Fruit fly (Drosophila melanogaster) whole organism, embryonic: Measurements from ENCODE around the gene Gem2.

ENCODE experiments used
- Antp ChIP-seq: fragments of 200-800 bp; sonication (Bioruptor generic); optimal IDR thresholded peaks from 3 replicates; lab custom pipeline; 2016; ENCODE audit warnings: missing biosample characterization, missing genetic modification characterization
- Atf3 ChIP-seq: fragments of 200-800 bp; sonication (Bioruptor generic); optimal IDR thresholded peaks from 3 replicates; lab custom pipeline; 2016; ENCODE audit warnings: missing biosample characterization, missing genetic modification characterization
- B-H1 ChIP-seq: fragments of 200-800 bp; sonication (Bioruptor generic); IDR thresholded peaks from 3 replicates; pipeline ENCODE4 v1.3.6; 2022; ENCODE audit warnings: missing biosample characterization, missing genetic modification characterization
- C15 ChIP-seq: fragments of 200-800 bp; sonication (Bioruptor generic); IDR thresholded peaks from 3 replicates; pipeline ENCODE4 v1.3.6; 2022; ENCODE audit warnings: missing biosample characterization, missing genetic modification characterization
- CG10147 ChIP-seq: fragments of 200-800 bp; sonication (Bioruptor generic); optimal IDR thresholded peaks from 2 replicates; lab custom pipeline; 2019; ENCODE audit warnings: missing biosample characterization, mild to moderate bottlenecking, missing genetic modification characterization, moderate library complexity
- CG11093 ChIP-seq: fragments of 200-800 bp; sonication (Bioruptor generic); IDR thresholded peaks from 3 replicates; pipeline ENCODE4 v1.3.6; 2022; ENCODE audit warnings: missing biosample characterization, missing genetic modification characterization
- CG11695 ChIP-seq: fragments of 200-800 bp; sonication (Bioruptor generic); IDR thresholded peaks from 3 replicates; pipeline ENCODE4 v1.3.6; 2022; ENCODE audit warnings: missing biosample characterization, missing genetic modification characterization
- CG11723 ChIP-seq: fragments of 200-800 bp; sonication (Bioruptor generic); optimal IDR thresholded peaks from 2 replicates; lab custom pipeline; 2017; ENCODE audit warnings: missing biosample characterization, mild to moderate bottlenecking, missing genetic modification characterization
- CG12104 ChIP-seq: fragments of 200-800 bp; sonication (Bioruptor generic); optimal IDR thresholded peaks from 3 replicates; lab custom pipeline; 2016; ENCODE audit warnings: missing biosample characterization, missing genetic modification characterization
- CG12659 ChIP-seq: fragments of 200-800 bp; sonication (Bioruptor generic); optimal IDR thresholded peaks from 3 replicates; lab custom pipeline; 2017; ENCODE audit warnings: mild to moderate bottlenecking, missing biosample characterization, missing genetic modification reagents, missing genetic modification characterization
- CG13123 ChIP-seq: fragments of 200-800 bp; sonication (Bioruptor generic); optimal IDR thresholded peaks from 2 replicates; lab custom pipeline; 2016; ENCODE audit warnings: missing biosample characterization, missing genetic modification characterization
- CG15269 ChIP-seq: fragments of 200-800 bp; sonication (Bioruptor generic); optimal IDR thresholded peaks from 2 replicates; lab custom pipeline; 2018; ENCODE audit warnings: missing biosample characterization, mild to moderate bottlenecking, missing genetic modification characterization, moderate library complexity
- CG16863 ChIP-seq: fragments of 200-800 bp; sonication (Bioruptor generic); optimal IDR thresholded peaks from 3 replicates; lab custom pipeline; 2016; ENCODE audit warnings: missing biosample characterization, missing genetic modification characterization
- CG2199 ChIP-seq: fragments of 200-800 bp; sonication (Bioruptor generic); IDR thresholded peaks from 3 replicates; pipeline ENCODE4 v1.3.6; 2022; ENCODE audit warnings: missing biosample characterization, missing genetic modification characterization
- CG33213 ChIP-seq: fragments of 200-800 bp; sonication (Bioruptor generic); optimal IDR thresholded peaks from 3 replicates; lab custom pipeline; 2016; ENCODE audit warnings: missing biosample characterization, missing genetic modification characterization
- CG4707 ChIP-seq: fragments of 200-800 bp; sonication (Bioruptor generic); optimal IDR thresholded peaks from 2 replicates; lab custom pipeline; 2018; ENCODE audit warnings: missing biosample characterization, mild to moderate bottlenecking, missing genetic modification characterization, moderate library complexity
- CG4730 ChIP-seq: fragments of 200-800 bp; sonication (Bioruptor generic); IDR thresholded peaks from 2 replicates; pipeline ENCODE4 v1.3.6; 2022; ENCODE audit warnings: missing biosample characterization, missing genetic modification characterization
- CG4854 ChIP-seq: fragments of 200-800 bp; sonication (Bioruptor generic); optimal IDR thresholded peaks from 2 replicates; lab custom pipeline; 2016; ENCODE audit warnings: missing biosample characterization, missing genetic modification characterization, inconsistent platforms
- CG6791 ChIP-seq: fragments of 200-800 bp; sonication (Bioruptor generic); IDR thresholded peaks from 3 replicates; pipeline ENCODE4 v1.3.6; 2022; ENCODE audit warnings: missing biosample characterization, missing genetic modification characterization; ENCODE audit not compliant: partially characterized antibody
- CG7372 ChIP-seq: fragments of 200-800 bp; sonication (Bioruptor generic); IDR thresholded peaks from 2 replicates; pipeline ENCODE4 v1.3.6; 2022; ENCODE audit warnings: missing biosample characterization, missing genetic modification characterization
- CG7928 ChIP-seq: fragments of 200-800 bp; sonication (Bioruptor generic); optimal IDR thresholded peaks from 2 replicates; lab custom pipeline; 2017; ENCODE audit warnings: missing biosample characterization, mild to moderate bottlenecking, missing genetic modification characterization
- Dp ChIP-seq: fragments of 200-800 bp; sonication (Bioruptor generic); optimal IDR thresholded peaks from 2 replicates; lab custom pipeline; 2018; ENCODE audit warnings: missing biosample characterization, mild to moderate bottlenecking, missing genetic modification characterization, moderate library complexity
- Dref ChIP-seq: fragments of 200-800 bp; sonication (Bioruptor generic); IDR thresholded peaks from 2 replicates; pipeline ENCODE4 v1.3.6; 2022; ENCODE audit warnings: missing biosample characterization, missing genetic modification characterization
- Drgx ChIP-seq: fragments of 200-800 bp; sonication (Bioruptor generic); IDR thresholded peaks from 2 replicates; pipeline ENCODE4 v1.3.6; 2022; ENCODE audit warnings: missing biosample characterization, missing genetic modification characterization
- Elba2 ChIP-seq: fragments of 200-800 bp; sonication (Bioruptor generic); optimal IDR thresholded peaks from 3 replicates; lab custom pipeline; 2016; ENCODE audit warnings: missing biosample characterization, missing genetic modification characterization
- Gug ChIP-seq: fragments of 200-800 bp; sonication (Bioruptor generic); IDR thresholded peaks from 4 replicates; pipeline ENCODE4 v1.3.6; 2022; ENCODE audit warnings: missing biosample characterization, missing genetic modification characterization
- Hr3 ChIP-seq: fragments of 200-800 bp; sonication (Bioruptor generic); optimal IDR thresholded peaks from 3 replicates; lab custom pipeline; 2016; ENCODE audit warnings: missing biosample characterization, missing genetic modification characterization
- Hsf ChIP-seq: fragments of 200-800 bp; sonication (Bioruptor generic); optimal IDR thresholded peaks from 3 replicates; lab custom pipeline; 2016; ENCODE audit warnings: missing biosample characterization, missing genetic modification characterization
- Lhr ChIP-seq: fragments of 200-800 bp; sonication (Bioruptor generic); optimal IDR thresholded peaks from 3 replicates; lab custom pipeline; 2017; ENCODE audit warnings: mild to moderate bottlenecking, missing biosample characterization, missing genetic modification reagents, missing genetic modification characterization
- Lim3 ChIP-seq: fragments of 200-800 bp; sonication (Bioruptor generic); IDR thresholded peaks from 2 replicates; pipeline ENCODE4 v1.3.6; 2022; ENCODE audit warnings: missing biosample characterization, missing genetic modification characterization
- Lpt ChIP-seq: fragments of >200 bp; optimal IDR thresholded peaks from 2 replicates; lab custom pipeline; 2018; ENCODE audit warnings: missing biosample characterization, missing genetic modification characterization
- Myb ChIP-seq: fragments of 200-800 bp; sonication (Bioruptor generic); optimal IDR thresholded peaks from 2 replicates; lab custom pipeline; 2016; ENCODE audit warnings: missing biosample characterization, missing genetic modification characterization
- NK7.1 ChIP-seq: fragments of 200-800 bp; sonication (Bioruptor generic); optimal IDR thresholded peaks from 3 replicates; lab custom pipeline; 2016; ENCODE audit warnings: missing biosample characterization, missing genetic modification characterization
- Opbp ChIP-seq: fragments of 200-800 bp; sonication (Bioruptor generic); IDR thresholded peaks from 3 replicates; pipeline ENCODE4 v1.3.6; 2022; ENCODE audit warnings: missing biosample characterization, missing genetic modification characterization; ENCODE audit not compliant: partially characterized antibody
- Sox100B ChIP-seq: fragments of 200-800 bp; sonication (Bioruptor generic); optimal IDR thresholded peaks from 3 replicates; lab custom pipeline; 2018; ENCODE audit warnings: missing biosample characterization, mild to moderate bottlenecking, missing genetic modification characterization
- Sry-δ ChIP-seq: fragments of 200-800 bp; sonication (Bioruptor generic); optimal IDR thresholded peaks from 2 replicates; lab custom pipeline; 2016; ENCODE audit warnings: missing biosample characterization, missing genetic modification characterization
- ac ChIP-seq: fragments of 200-800 bp; sonication (Bioruptor generic); optimal IDR thresholded peaks from 3 replicates; lab custom pipeline; 2017; ENCODE audit warnings: missing biosample characterization, mild to moderate bottlenecking, missing genetic modification characterization
- bigmax ChIP-seq: fragments of 200-800 bp; sonication (Bioruptor generic); optimal IDR thresholded peaks from 2 replicates; lab custom pipeline; 2018; ENCODE audit warnings: missing biosample characterization, mild to moderate bottlenecking, missing genetic modification characterization
- br ChIP-seq: fragments of >200 bp; optimal IDR thresholded peaks from 2 replicates; lab custom pipeline; 2017
- dimm ChIP-seq: fragments of 200-800 bp; sonication (Bioruptor generic); IDR thresholded peaks from 2 replicates; pipeline ENCODE4 v1.3.6; 2022; ENCODE audit warnings: missing biosample characterization, missing genetic modification characterization
- dpn ChIP-seq, 2 experiments: fragments of 200-800 bp; sonication (Bioruptor generic); optimal IDR thresholded peaks; 3 replicates each; lab custom pipeline; 2016; ENCODE audit warnings: missing biosample characterization in 2 of 2, missing genetic modification characterization in 2 of 2
- eve ChIP-seq, 2 experiments: fragments of >200 bp; optimal IDR thresholded peaks; 2 replicates each; lab custom pipeline; 2017; ENCODE audit warnings: missing biosample characterization in 2 of 2, missing genetic modification characterization in 2 of 2
- eyg ChIP-seq: fragments of 200-800 bp; sonication (Bioruptor generic); optimal IDR thresholded peaks from 3 replicates; lab custom pipeline; 2016; ENCODE audit warnings: missing biosample characterization, missing genetic modification characterization
- gt ChIP-seq: fragments of 200-800 bp; sonication (Bioruptor generic); IDR thresholded peaks from 2 replicates; pipeline ENCODE4 v1.3.6; 2022; ENCODE audit warnings: missing biosample characterization, missing genetic modification characterization
- org-1 ChIP-seq: fragments of 200-800 bp; sonication (Bioruptor generic); optimal IDR thresholded peaks from 2 replicates; lab custom pipeline; 2017; ENCODE audit warnings: missing biosample characterization, missing genetic modification characterization
- pan ChIP-seq, 4 experiments: fragments of >200 bp in 3 of 4; fragments of 200-800 bp in 1 of 4; sonication (Bioruptor generic) in 1 of 4; optimal IDR thresholded peaks in 3 of 4; IDR thresholded peaks in 1 of 4; 2 replicates each; pipeline versions ENCODE4 v1.3.6 to Lab custom; 2017 to 2022; ENCODE audit warnings: missing biosample characterization in 2 of 4, missing genetic modification characterization in 2 of 4, mixed read lengths in 1 of 4
- peb ChIP-seq: fragments of 200-800 bp; sonication (Bioruptor generic); IDR thresholded peaks from 2 replicates; pipeline ENCODE4 v1.3.6; 2022; ENCODE audit warnings: missing biosample characterization, missing genetic modification characterization
- zfh1 ChIP-seq: fragments of 200-800 bp; sonication (Bioruptor generic); IDR thresholded peaks from 3 replicates; pipeline ENCODE4 v1.3.6; 2022; ENCODE audit warnings: missing biosample characterization, missing genetic modification characterization

Gem2 gene

DNA sequence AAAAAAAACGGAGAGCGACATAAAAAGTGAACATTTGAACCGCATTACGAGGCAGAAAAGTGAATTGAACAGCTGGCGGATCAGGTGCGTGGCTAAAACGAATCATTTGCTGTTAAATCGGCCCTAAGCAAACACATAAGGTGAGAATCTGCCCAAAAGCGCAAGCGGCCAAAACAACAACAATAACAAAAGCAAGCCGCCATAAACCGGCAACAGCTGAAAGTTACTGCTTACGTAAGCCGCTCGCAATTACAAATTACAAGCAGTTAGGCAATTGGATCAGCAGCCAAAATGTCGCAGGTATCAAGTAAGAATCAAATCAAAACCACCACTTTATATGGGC lies 36.8 kb downstream of the Gem2 start (continued):
- no peak for TF ChIP-seq Antp (GFP tag; lab: Kevin White, UChicago)
- TF ChIP-seq Hr3 (GFP tag; lab: Kevin White, UChicago), result no peak
- TF ChIP-seq CG11695, result 0 out of 3 replicates have a peak, but pooled peaks have one; percentile 24
- no peak for TF ChIP-seq br (lab: Kevin White, UChicago)
- TF ChIP-seq CG7928 (GFP tag; lab: Kevin White, UChicago), result peak; percentile 14
- no peak for TF ChIP-seq CG2199 (GFP tag; lab: Robert Waterston, UW)
- no peak for TF ChIP-seq CG15269
- TF ChIP-seq dimm (GFP tag; lab: Robert Waterston, UW), result no peak
- TF ChIP-seq Drgx (GFP tag; lab: Robert Waterston, UW), result peak; percentile 27; the same call in 1 of the 2 replicates
- no peak for TF ChIP-seq eve (GFP tag; optimal IDR thresholded peaks at IDR 0.05; lab: Kevin White, UChicago)
- TF ChIP-seq Lhr (GFP tag; lab: Kevin White, UChicago), result no peak
- TF ChIP-seq, all 482 proteins: peak for 9

DNA sequence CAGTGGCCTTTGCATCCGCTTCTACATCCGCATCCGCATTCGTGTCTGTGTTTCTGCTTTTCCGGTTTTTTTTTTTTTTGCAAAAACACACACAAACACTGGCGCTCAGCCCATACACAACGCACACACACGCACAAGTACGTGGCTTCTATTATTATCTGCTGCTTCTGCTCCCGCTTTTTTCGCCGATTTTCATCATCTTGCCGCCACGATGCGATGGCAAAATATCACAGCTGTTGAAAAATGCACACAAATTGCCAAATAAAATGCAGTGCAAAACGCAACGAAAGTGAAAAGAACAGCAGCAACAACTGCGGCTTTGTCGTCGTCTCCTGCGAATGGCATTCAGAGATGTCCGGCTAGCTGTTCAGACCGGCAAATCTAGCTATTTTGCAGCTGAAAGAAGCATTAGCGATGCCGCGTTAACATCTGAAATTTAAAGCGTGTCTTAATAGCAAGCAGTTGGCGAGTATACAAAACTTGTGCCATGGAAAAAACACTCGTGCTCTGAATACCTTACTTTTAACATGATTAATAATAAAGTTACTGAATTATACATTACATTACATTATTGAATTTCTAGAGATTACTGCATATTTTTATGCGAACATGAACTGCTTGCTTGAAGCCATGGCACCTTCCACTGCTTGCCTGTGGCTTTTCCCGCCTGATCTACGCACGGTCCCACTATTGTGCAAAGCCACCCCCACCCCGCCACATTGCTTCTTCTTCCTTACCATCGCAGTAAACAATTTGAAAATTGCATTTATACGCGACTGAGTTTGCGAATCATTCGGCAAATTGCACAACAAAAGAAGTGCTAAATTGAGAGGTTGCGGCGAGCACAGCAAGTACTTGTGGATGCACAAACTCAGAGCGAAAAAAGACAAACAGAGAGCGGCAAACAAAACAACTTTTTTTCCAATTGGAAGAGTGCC lies 37.4 kb downstream of the Gem2 start, which contains the start of the genes Ugt316A1 and Sfxn2:
Gene Ugt316A1, minus strand, starts transcription at position 345 of the 938 bp plus-strand sequence.
Gene Sfxn2, plus strand, starts transcription at position 694 of the 938 bp plus-strand sequence.
- TF ChIP-seq Dp (GFP tag; lab: Kevin White, UChicago) (peak; percentile 63), CG6791 (GFP tag; lab: Robert Waterston, UW) (0 out of 3 replicates have a peak, but pooled peaks have one; percentile 10), Myb (GFP tag; lab: Kevin White, UChicago) (peak; percentile 35), CG11723 (peak; percentile 26), zfh1 (GFP tag; lab: Robert Waterston, UW) (no peak), B-H1 (GFP tag; lab: Robert Waterston, UW) (0 out of 3 replicates have a peak, but pooled peaks have one; percentile 34), CG33213 (GFP tag; lab: Kevin White, UChicago) (no peak), NK7.1 (GFP tag; lab: Kevin White, UChicago) (no peak), CG13123 (GFP tag; lab: Kevin White, UChicago) (no peak), Gug (GFP tag; lab: Robert Waterston, UW) (peak; percentile 45; the same call in 2 of the 4 replicates), Sox100B (GFP tag; lab: Kevin White, UChicago) (no peak), eyg (GFP tag; lab: Kevin White, UChicago) (no peak), org-1 (no peak), Atf3 (GFP tag; lab: Kevin White, UChicago) (no peak), CG7372 (GFP tag; lab: Robert Waterston, UW) (0 out of 2 replicates have a peak, but pooled peaks have one; percentile 20), Opbp (GFP tag; lab: Robert Waterston, UW) (no peak; the same call in 2 of the 3 replicates), peb (GFP tag; lab: Robert Waterston, UW) (no peak), CG4854 (GFP tag; lab: Kevin White, UChicago) (peak; percentile 26), Lpt (GFP tag; lab: Kevin White, UChicago) (no peak), CG4730 (no peak), bigmax (GFP tag; lab: Kevin White, UChicago) (no peak), Dref (GFP tag; lab: Robert Waterston, UW) (no peak), ac (no peak), Elba2 (GFP tag; lab: Kevin White, UChicago) (peak; percentile 91), Lim3 (no peak), pan (optimal IDR thresholded peaks at IDR 0.05; lab: Kevin White, UChicago) (no peak), pan (GFP tag; optimal IDR thresholded peaks at IDR 0.05 in 1 of 2, IDR thresholded peaks at IDR 0.05 in 1 of 2) (peak in 1 of 2 experiments; percentile 50), Hsf (GFP tag; lab: Kevin White, UChicago) (peak; percentile 61), gt (GFP tag; lab: Robert Waterston, UW) (no peak), CG10147 (GFP tag; lab: Kevin White, UChicago) (peak; percentile 39), CG4707 (GFP tag; lab: Kevin White, UChicago) (no peak), Sry-δ (peak; percentile 48), CG16863 (GFP tag; lab: Kevin White, UChicago) (no peak), dpn (GFP tag; optimal IDR thresholded peaks at IDR 0.05; lab: Kevin White, UChicago) (peak; percentile 43 to 45), CG12659 (GFP tag; lab: Kevin White, UChicago) (peak; percentile 66), C15 (GFP tag; lab: Robert Waterston, UW) (no peak), Lhr (GFP tag; lab: Kevin White, UChicago) (peak; percentile 97), CG12104 (GFP tag; lab: Kevin White, UChicago) (no peak), CG11093 (GFP tag; lab: Robert Waterston, UW) (no peak), CG2199 (GFP tag; lab: Robert Waterston, UW) (no peak)
